Worm (Caenorhabditis elegans) whole organism, late embryonic: ENCODE data around the gene srd-23.

ENCODE experiments used
- F13H6.1 ChIP-seq: sonication (generic microtip); optimal IDR thresholded peaks from 2 replicates; lab custom pipeline; 2016; ENCODE audit warnings: missing genetic modification characterization, missing compliant biosample characterization
- K02D7.2 ChIP-seq: sonication (generic microtip); optimal IDR thresholded peaks from 2 replicates; lab custom pipeline; 2017; ENCODE audit warnings: mild to moderate bottlenecking, missing genetic modification characterization, missing compliant biosample characterization
- K09A11.1 ChIP-seq: sonication (generic microtip); optimal IDR thresholded peaks from 2 replicates; lab custom pipeline; 2017; ENCODE audit warnings: antibody characterized with exemption, mild to moderate bottlenecking, missing genetic modification characterization, missing compliant biosample characterization; ENCODE audit not compliant: insufficient read depth
- ahr-1 ChIP-seq: sonication (generic microtip); optimal IDR thresholded peaks from 2 replicates; lab custom pipeline; 2016; ENCODE audit warnings: missing genetic modification characterization, missing compliant biosample characterization
- ceh-14 ChIP-seq: sonication (generic microtip); optimal IDR thresholded peaks from 2 replicates; lab custom pipeline; 2016; ENCODE audit warnings: missing genotype, missing genetic modification characterization, missing compliant biosample characterization
- ceh-18 ChIP-seq: sonication (generic microtip); optimal IDR thresholded peaks from 2 replicates; lab custom pipeline; 2016; ENCODE audit warnings: missing genetic modification characterization, missing compliant biosample characterization
- ceh-19 ChIP-seq: fragments of 200-800 bp; sonication (Bioruptor generic); optimal IDR thresholded peaks from 2 replicates; lab custom pipeline; 2018; ENCODE audit warnings: mild to moderate bottlenecking, missing genetic modification characterization, missing compliant biosample characterization
- ceh-22 ChIP-seq: sonication (generic microtip); optimal IDR thresholded peaks from 2 replicates; lab custom pipeline; 2017; ENCODE audit warnings: missing biosample characterization, missing genetic modification characterization
- ceh-24 ChIP-seq: sonication (generic microtip); optimal IDR thresholded peaks from 2 replicates; lab custom pipeline; 2016; ENCODE audit warnings: mild to moderate bottlenecking, missing genetic modification characterization, missing compliant biosample characterization
- ceh-30 ChIP-seq: fragments of 150-350 bp; optimal IDR thresholded peaks from 2 replicates; lab custom pipeline; 2014; ENCODE audit warnings: missing biosample characterization, missing genetic modification characterization
- ceh-48 ChIP-seq: sonication (generic microtip); optimal IDR thresholded peaks from 2 replicates; lab custom pipeline; 2016; ENCODE audit warnings: missing genetic modification characterization, inconsistent platforms, missing compliant biosample characterization
- ceh-9 ChIP-seq: sonication (generic microtip); optimal IDR thresholded peaks from 2 replicates; lab custom pipeline; 2016; ENCODE audit warnings: mild to moderate bottlenecking, missing genetic modification characterization, inconsistent platforms, missing compliant biosample characterization
- dmd-4 ChIP-seq: sonication (generic microtip); optimal IDR thresholded peaks from 2 replicates; lab custom pipeline; 2016; ENCODE audit warnings: borderline replicate concordance, missing genetic modification characterization, missing compliant biosample characterization
- elt-2 ChIP-seq: sonication (generic microtip); optimal IDR thresholded peaks from 2 replicates; lab custom pipeline; 2016; ENCODE audit warnings: missing genetic modification reagents, missing genetic modification characterization, missing compliant biosample characterization
- ets-4 ChIP-seq: sonication (generic microtip); optimal IDR thresholded peaks from 2 replicates; lab custom pipeline; 2016; ENCODE audit warnings: missing genetic modification characterization, missing compliant biosample characterization
- gmeb-2 ChIP-seq: sonication (generic microtip); optimal IDR thresholded peaks from 2 replicates; lab custom pipeline; 2016; ENCODE audit warnings: missing genetic modification characterization, inconsistent platforms, missing compliant biosample characterization
- hlh-13 ChIP-seq: fragments of 200-800 bp; sonication (Bioruptor generic); optimal IDR thresholded peaks from 2 replicates; lab custom pipeline; 2018; ENCODE audit warnings: mild to moderate bottlenecking, missing genetic modification characterization, missing compliant biosample characterization
- hlh-15 ChIP-seq: sonication (generic microtip); optimal IDR thresholded peaks from 2 replicates; lab custom pipeline; 2016; ENCODE audit warnings: missing genetic modification characterization, missing compliant biosample characterization
- hlh-6 ChIP-seq: sonication (generic microtip); optimal IDR thresholded peaks from 2 replicates; lab custom pipeline; 2016; ENCODE audit warnings: missing genotype, missing genetic modification characterization, missing compliant biosample characterization
- hlh-8 ChIP-seq: sonication (generic microtip); optimal IDR thresholded peaks from 2 replicates; lab custom pipeline; 2016; ENCODE audit warnings: missing genotype, missing genetic modification characterization, missing compliant biosample characterization
- lin-11 ChIP-seq: fragments of 200-800 bp; sonication (Bioruptor generic); optimal IDR thresholded peaks from 2 replicates; lab custom pipeline; 2018; ENCODE audit warnings: mild to moderate bottlenecking, missing genetic modification characterization, missing compliant biosample characterization
- madf-2 ChIP-seq: sonication (generic microtip); optimal IDR thresholded peaks from 2 replicates; lab custom pipeline; 2017; ENCODE audit warnings: missing genetic modification characterization, missing compliant biosample characterization
- mec-3 ChIP-seq: sonication (generic microtip); optimal IDR thresholded peaks from 2 replicates; lab custom pipeline; 2016; ENCODE audit warnings: borderline replicate concordance, missing genetic modification characterization, missing compliant biosample characterization
- nfya-1 ChIP-seq: sonication (generic microtip); optimal IDR thresholded peaks from 2 replicates; lab custom pipeline; 2017; ENCODE audit warnings: missing genetic modification characterization, mild to moderate bottlenecking, missing compliant biosample characterization, antibody characterized with exemption, moderate library complexity
- nhr-232 ChIP-seq: sonication (generic microtip); optimal IDR thresholded peaks from 2 replicates; lab custom pipeline; 2016; ENCODE audit warnings: missing genetic modification characterization, missing compliant biosample characterization
- odd-2 ChIP-seq: sonication (generic microtip); optimal IDR thresholded peaks from 2 replicates; lab custom pipeline; 2017; ENCODE audit warnings: antibody characterized with exemption, mild to moderate bottlenecking, missing genetic modification characterization, missing compliant biosample characterization
- pag-3 ChIP-seq: sonication (generic microtip); optimal IDR thresholded peaks from 2 replicates; lab custom pipeline; 2016; ENCODE audit warnings: missing compliant biosample characterization, missing genetic modification characterization, borderline replicate concordance
- pax-1 ChIP-seq: fragments of 150-350 bp; optimal IDR thresholded peaks from 2 replicates; lab custom pipeline; 2014; ENCODE audit warnings: missing biosample characterization, missing genetic modification characterization
- pha-2 ChIP-seq: sonication (generic microtip); optimal IDR thresholded peaks from 2 replicates; lab custom pipeline; 2017; ENCODE audit warnings: mild to moderate bottlenecking, missing genetic modification characterization, missing compliant biosample characterization
- ref-2 ChIP-seq: sonication (generic microtip); optimal IDR thresholded peaks from 2 replicates; lab custom pipeline; 2016; ENCODE audit warnings: missing genetic modification characterization, missing compliant biosample characterization
- rnt-1 ChIP-seq: sonication (generic microtip); optimal IDR thresholded peaks from 2 replicates; lab custom pipeline; 2016; ENCODE audit warnings: missing genetic modification characterization, missing compliant biosample characterization
- sdc-2 ChIP-seq: sonication (generic microtip); optimal IDR thresholded peaks from 2 replicates; lab custom pipeline; 2016; ENCODE audit warnings: missing genotype, missing genetic modification characterization, missing compliant biosample characterization
- sox-2 ChIP-seq: fragments of 200-800 bp; sonication (Bioruptor generic); IDR thresholded peaks from 2 replicates; pipeline ENCODE4 v1.3.6; 2022; ENCODE audit warnings: missing genetic modification reagents, missing genetic modification characterization, missing compliant biosample characterization
- sox-4 ChIP-seq: sonication (generic microtip); optimal IDR thresholded peaks from 2 replicates; lab custom pipeline; 2017; ENCODE audit warnings: mild to moderate bottlenecking, missing genetic modification characterization, inconsistent platforms, missing compliant biosample characterization
- tbx-7 ChIP-seq: sonication (generic microtip); optimal IDR thresholded peaks from 2 replicates; lab custom pipeline; 2016; ENCODE audit warnings: missing genotype, missing genetic modification characterization, missing compliant biosample characterization
- ttx-3 ChIP-seq: sonication (generic microtip); optimal IDR thresholded peaks from 2 replicates; lab custom pipeline; 2016; ENCODE audit warnings: missing genetic modification reagents, missing genetic modification characterization, missing compliant biosample characterization
- unc-3 ChIP-seq, 2 experiments: fragments of 200-800 bp in 1 of 2; sonication (Bioruptor generic) in 1 of 2; sonication (generic microtip) in 1 of 2; conservative IDR thresholded peaks in 1 of 2; optimal IDR thresholded peaks in 1 of 2; 2 replicates each; pipeline versions ENCODE4 v1.3.6 to Lab custom; 2016 to 2022; ENCODE audit warnings: missing compliant biosample characterization in 2 of 2, missing genetic modification characterization in 2 of 2, missing genetic modification reagents in 1 of 2
- unc-42 ChIP-seq: sonication (generic microtip); optimal IDR thresholded peaks from 2 replicates; lab custom pipeline; 2016; ENCODE audit warnings: missing genotype, missing genetic modification characterization, missing compliant biosample characterization

Gene srd-23

DNA sequence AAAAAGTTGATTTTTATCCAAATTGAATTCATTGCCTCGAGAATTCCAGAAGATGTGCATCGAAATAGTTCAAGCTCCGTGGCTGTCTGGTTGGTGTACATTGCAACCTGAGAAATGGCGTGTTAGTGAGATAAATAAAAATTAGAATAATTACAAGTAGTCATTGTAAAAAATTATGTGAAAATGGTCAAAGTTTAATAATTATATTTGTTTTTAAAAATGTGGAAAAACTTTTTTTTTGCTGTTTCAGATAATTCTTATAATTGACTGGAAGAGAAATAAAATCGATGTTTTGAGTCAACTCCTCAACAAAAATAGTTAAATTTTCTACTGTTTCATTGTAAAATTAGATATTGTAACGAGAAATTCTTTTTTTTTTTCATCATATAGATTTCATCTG lies 23.2 kb downstream of the srd-23 start, which contains the start of gene sra-30:
Gene sra-30 (minus strand): TSS at position 101 of the 400 bp plus-strand sequence.
- TF ChIP-seq mec-3 = no peak
- TF ChIP-seq ceh-9 = no peak
- TF ChIP-seq hlh-8 (tag; lab: Kevin White, UChicago) = no peak
- TF ChIP-seq unc-42 (tag; lab: Kevin White, UChicago) = no peak
- no peak for TF ChIP-seq F13H6.1 (tag; lab: Kevin White, UChicago)
- TF ChIP-seq hlh-15 = no peak
- no peak for TF ChIP-seq sdc-2 (tag; lab: Kevin White, UChicago)
- TF ChIP-seq ceh-24 (tag; lab: Kevin White, UChicago) = no peak
- TF ChIP-seq sox-4 (tag; lab: Kevin White, UChicago) = no peak
- TF ChIP-seq rnt-1 (tag; lab: Kevin White, UChicago) = no peak
- TF ChIP-seq ahr-1 (tag; lab: Kevin White, UChicago) = no peak
- no peak for TF ChIP-seq sox-2 (GFP tag; lab: Robert Waterston, UW)
- no peak for TF ChIP-seq pag-3 (tag; lab: Kevin White, UChicago)
- TF ChIP-seq dmd-4 (tag; lab: Kevin White, UChicago) = no peak
- no peak for TF ChIP-seq ref-2 (tag; lab: Kevin White, UChicago)
- TF ChIP-seq, all 69 proteins: peak for 0

ce11 chrIV:15206649-15207048 lies 26.9 kb downstream of the srd-23 start:
- no peak for TF ChIP-seq ceh-18

- TF ChIP-seq ets-4 (no peak), tbx-7 (tag; lab: Kevin White, UChicago) (no peak), ceh-30 (tag; lab: Kevin White, UChicago) (no peak), madf-2 (tag; lab: Kevin White, UChicago) (no peak), ceh-48 (tag; lab: Kevin White, UChicago) (no peak), ceh-9 (no peak), ttx-3 (tag; lab: Kevin White, UChicago) (no peak), K09A11.1 (no peak), elt-2 (no peak), ceh-19 (no peak), gmeb-2 (tag; lab: Kevin White, UChicago) (no peak), hlh-13 (GFP tag; lab: Kevin White, UChicago) (no peak), pha-2 (no peak), hlh-6 (no peak), nfya-1 (tag; lab: Kevin White, UChicago) (no peak), ceh-14 (tag; lab: Kevin White, UChicago) (no peak), odd-2 (tag; lab: Kevin White, UChicago) (no peak)
These were observed 30.8 kb downstream of the srd-23 start for ce11 chrIV:15210482-15210881.

- TF ChIP-seq K02D7.2 (no peak), pax-1 (tag; lab: Kevin White, UChicago) (no peak), F13H6.1 (tag; lab: Kevin White, UChicago) (no peak), ceh-24 (tag; lab: Kevin White, UChicago) (no peak), rnt-1 (tag; lab: Kevin White, UChicago) (no peak), lin-11 (no peak), hlh-8 (tag; lab: Kevin White, UChicago) (no peak), dmd-4 (tag; lab: Kevin White, UChicago) (no peak), nfya-1 (tag; lab: Kevin White, UChicago) (no peak), unc-3 (GFP tag; conservative IDR thresholded peaks at IDR 0.05; lab: Robert Waterston, UW) (no peak), unc-3 (tag; optimal IDR thresholded peaks at IDR 0.05; lab: Kevin White, UChicago) (no peak), nhr-232 (tag; lab: Kevin White, UChicago) (no peak), hlh-6 (no peak), ceh-22 (tag; lab: Kevin White, UChicago) (no peak), gmeb-2 (tag; lab: Kevin White, UChicago) (no peak)
These were observed 35.0 kb downstream of the srd-23 start for ce11 chrIV:15214694-15215093.
